Fruit fly (Drosophila melanogaster) S2 (cell line): ENCODE data around the gene CanA-14F.

Experiments
- CG8478 ChIP-seq: fragments of >200 bp; optimal IDR thresholded peaks from 2 replicates; lab custom pipeline; 2018
- CTCF ChIP-seq, 2 experiments: fragments of >200 bp; optimal IDR thresholded peaks; 2 replicates each; lab custom pipeline; 2018

DNA sequence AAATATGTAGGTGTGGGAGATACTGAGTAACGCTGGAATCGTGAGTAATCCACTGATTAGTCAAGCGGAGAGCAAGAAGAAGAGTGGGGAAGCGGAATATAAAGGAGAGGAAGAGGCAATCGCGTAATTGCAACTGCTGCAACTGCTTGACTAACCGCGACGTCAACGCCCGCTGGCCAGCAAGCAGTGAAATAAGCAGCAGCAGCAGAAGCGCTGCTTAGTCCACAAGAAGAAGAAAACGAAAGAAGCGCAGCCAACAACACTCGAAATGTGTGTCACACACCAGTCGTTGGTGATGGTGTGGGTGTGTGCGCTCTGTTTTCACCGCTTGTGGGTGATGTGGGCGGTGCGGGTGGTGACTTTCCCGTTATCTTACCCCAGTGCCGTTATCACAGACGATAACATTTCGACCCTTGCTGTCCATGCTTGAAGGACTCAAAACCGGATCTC, 34.0 kb downstream of the CanA-14F start:
- no peak for TF ChIP-seq CG8478
- TF ChIP-seq CTCF (optimal IDR thresholded peaks at IDR 0.05; lab: Kevin White, UChicago), result peak; percentile 37 to 41
